Worm (Caenorhabditis elegans) whole organism, mixed stage, embryonic: ENCODE data around the gene F15B9.10.

Source experiments
- elt-3 ChIP-seq: fragments of 150-350 bp; optimal IDR thresholded peaks from 2 replicates; lab custom pipeline; 2014; ENCODE audit warnings: missing biosample characterization, missing genetic modification characterization
- lsy-2 ChIP-seq: fragments of 150-350 bp; optimal IDR thresholded peaks from 2 replicates; lab custom pipeline; 2014; ENCODE audit warnings: missing biosample characterization, missing genetic modification characterization
- nhr-76 ChIP-seq: sonication (generic microtip); optimal IDR thresholded peaks from 2 replicates; lab custom pipeline; 2017; ENCODE audit warnings: missing biosample characterization, missing genetic modification characterization
- pha-4 ChIP-seq: fragments of 150-350 bp; optimal IDR thresholded peaks from 2 replicates; lab custom pipeline; 2018; ENCODE audit warnings: missing biosample characterization, missing genetic modification reagents, missing genetic modification characterization
- zip-8 ChIP-seq: fragments of 150-350 bp; optimal IDR thresholded peaks from 2 replicates; lab custom pipeline; 2014; ENCODE audit warnings: missing biosample characterization, missing genetic modification characterization

DNA sequence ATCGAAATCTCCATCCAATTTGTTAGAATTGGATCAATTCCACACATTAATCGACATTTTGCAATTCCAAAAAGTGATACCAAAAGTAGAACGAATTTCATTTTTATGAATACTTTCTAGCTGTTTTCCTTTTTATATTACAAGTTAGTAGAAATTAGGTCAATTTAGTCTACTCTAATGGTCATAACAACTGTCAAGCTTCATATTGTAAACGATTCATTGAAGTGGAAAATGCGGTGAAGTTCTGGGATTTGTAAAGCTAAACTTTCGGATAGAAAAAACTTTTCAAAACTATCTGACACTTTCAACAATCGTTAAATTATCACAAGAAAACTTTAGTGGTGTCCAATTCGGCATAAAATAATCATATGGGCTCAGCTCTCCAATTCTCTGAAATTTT is 25.9 kb upstream of the F15B9.10 start, which contains the start of gene W07G4.7:
- TF ChIP-seq lsy-2: no peak
- no peak for TF ChIP-seq elt-3 (tag; lab: Kevin White, UChicago)
- TF ChIP-seq pha-4 (tag; lab: Kevin White, UChicago): no peak
- no peak for TF ChIP-seq zip-8
- TF ChIP-seq nhr-76 (tag; lab: Kevin White, UChicago): no peak
